In the genomic region with DNA sequence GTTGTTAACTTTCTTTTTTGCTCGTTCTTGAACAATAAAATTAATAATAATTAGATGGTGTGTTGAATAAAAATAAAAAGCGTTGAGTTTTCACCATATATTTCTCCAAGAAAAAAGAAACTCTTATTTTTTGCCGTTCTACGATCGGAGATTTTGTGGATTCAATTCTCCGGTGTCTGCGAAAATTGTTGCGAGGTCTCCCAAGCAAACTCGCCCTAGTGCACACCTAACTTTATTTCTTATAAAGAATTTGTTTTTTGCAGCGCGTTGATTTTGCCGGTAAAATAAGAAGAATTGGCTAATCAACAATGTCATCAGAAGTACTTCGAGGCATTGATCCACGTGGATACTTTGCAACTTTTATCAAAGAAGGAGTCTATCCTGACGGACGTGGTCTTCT, we compare ENCODE assay signal across 2 worm cellular contexts.
A peak's percentile ranks its signal among the peaks of the same experiment; 100 is the strongest.
TF ChIP-seq lines count a peak whose summit lies in the region.

A gene (plus strand): TSS at position 264 of the 400 bp plus-strand sequence.

TF ChIP-seq in whole organism, L4 larva, 104 proteins besides CTCF, POLR2A, EP300 and RAD21 (continued from another document):
- peak; percentile 80 for TF ChIP-seq nhr-77 (tag; optimal IDR thresholded peaks at IDR 0.05; lab: Kevin White, UChicago)
- no peak for TF ChIP-seq daf-19 (GFP tag; conservative IDR thresholded peaks at IDR 0.05; lab: Robert Waterston, UW)
- no peak for TF ChIP-seq snpc-1.2 (GFP tag; IDR thresholded peaks at IDR 0.05; lab: Robert Waterston, UW)
- TF ChIP-seq hlh-11 (tag; optimal IDR thresholded peaks at IDR 0.05; lab: Kevin White, UChicago), result peak; percentile 21
- TF ChIP-seq unc-62 (GFP tag; optimal IDR thresholded peaks at IDR 0.05 in 1 of 2; lab: Kevin White, UChicago), result peak in 1 of 2 experiments; percentile 32
- no peak for TF ChIP-seq unc-62 (tag; optimal IDR thresholded peaks at IDR 0.05; lab: Kevin White, UChicago)
- peak; percentile 51; the same call in 1 of the 2 replicates for TF ChIP-seq dmd-9 (GFP tag; IDR thresholded peaks at IDR 0.05; lab: Robert Waterston, UW)
- no peak for TF ChIP-seq nhr-6 (tag; optimal IDR thresholded peaks at IDR 0.05; lab: Kevin White, UChicago)
- TF ChIP-seq ceh-20 (GFP tag; IDR thresholded peaks at IDR 0.05; lab: Robert Waterston, UW), result no peak
- peak; percentile 95 for TF ChIP-seq unc-130 (GFP tag; optimal IDR thresholded peaks at IDR 0.05; lab: Kevin White, UChicago)
- TF ChIP-seq hmg-1.1 (GFP tag; IDR thresholded peaks at IDR 0.05; lab: Robert Waterston, UW), result peak; percentile 58; the same call in 1 of the 2 replicates
- TF ChIP-seq tag-97 (GFP tag; IDR thresholded peaks at IDR 0.05; lab: Robert Waterston, UW), result no peak

TF ChIP-seq in whole organism, late embryonic, 69 proteins besides CTCF, POLR2A, EP300 and RAD21 (continued from another document):
- TF ChIP-seq zip-5 (tag; optimal IDR thresholded peaks at IDR 0.05; lab: Kevin White, UChicago), result peak; percentile 91
- TF ChIP-seq ceh-30 (tag; optimal IDR thresholded peaks at IDR 0.05; lab: Kevin White, UChicago), result no peak
- no peak for TF ChIP-seq che-1 (tag; optimal IDR thresholded peaks at IDR 0.05; lab: Kevin White, UChicago)
- peak; percentile 76 for TF ChIP-seq ets-4 (tag; optimal IDR thresholded peaks at IDR 0.05; lab: Kevin White, UChicago)
- peak; percentile 97 for TF ChIP-seq ceh-31 (tag; optimal IDR thresholded peaks at IDR 0.05; lab: Kevin White, UChicago)
- TF ChIP-seq ama-1 (optimal IDR thresholded peaks at IDR 0.05; lab: Kevin White, UChicago), result no peak
- no peak for TF ChIP-seq dve-1 (tag; optimal IDR thresholded peaks at IDR 0.05; lab: Kevin White, UChicago)
- TF ChIP-seq ref-2 (tag; optimal IDR thresholded peaks at IDR 0.05; lab: Kevin White, UChicago), result peak; percentile 95
- no peak for TF ChIP-seq ceh-48 (tag; optimal IDR thresholded peaks at IDR 0.05; lab: Kevin White, UChicago)
- TF ChIP-seq unc-55 (GFP tag; optimal IDR thresholded peaks at IDR 0.05; lab: Kevin White, UChicago), result no peak
- TF ChIP-seq nhr-11 (tag; optimal IDR thresholded peaks at IDR 0.05; lab: Kevin White, UChicago), result no peak
- peak; percentile 9 for TF ChIP-seq madf-2 (tag; optimal IDR thresholded peaks at IDR 0.05; lab: Kevin White, UChicago)
- peak; percentile 28 for TF ChIP-seq sox-4 (tag; optimal IDR thresholded peaks at IDR 0.05; lab: Kevin White, UChicago)
- TF ChIP-seq pha-2 (tag; optimal IDR thresholded peaks at IDR 0.05; lab: Kevin White, UChicago), result no peak
- peak; percentile 59 for TF ChIP-seq ceh-18 (tag; optimal IDR thresholded peaks at IDR 0.05; lab: Kevin White, UChicago)
- TF ChIP-seq syd-9 (tag; optimal IDR thresholded peaks at IDR 0.05; lab: Kevin White, UChicago), result peak; percentile 49
- TF ChIP-seq fkh-6 (tag; optimal IDR thresholded peaks at IDR 0.05; lab: Kevin White, UChicago), result peak; percentile 59
- TF ChIP-seq pag-3 (tag; optimal IDR thresholded peaks at IDR 0.05; lab: Kevin White, UChicago; ENCODE audit: borderline replicate concordance), result no peak
- no peak for TF ChIP-seq K09A11.1 (tag; optimal IDR thresholded peaks at IDR 0.05; lab: Kevin White, UChicago; ENCODE audit: insufficient read depth)
- TF ChIP-seq rnt-1 (tag; optimal IDR thresholded peaks at IDR 0.05; lab: Kevin White, UChicago), result peak; percentile 91
- TF ChIP-seq tbx-2 (tag; optimal IDR thresholded peaks at IDR 0.05; lab: Kevin White, UChicago), result peak; percentile 96
- peak; percentile 74 for TF ChIP-seq lim-6 (tag; optimal IDR thresholded peaks at IDR 0.05; lab: Kevin White, UChicago)
- no peak for TF ChIP-seq unc-3 (GFP tag; conservative IDR thresholded peaks at IDR 0.05; lab: Robert Waterston, UW)
- peak; percentile 64 for TF ChIP-seq unc-3 (tag; optimal IDR thresholded peaks at IDR 0.05; lab: Kevin White, UChicago)
- no peak for TF ChIP-seq ceh-45 (GFP tag; IDR thresholded peaks at IDR 0.05; lab: Robert Waterston, UW)
- TF ChIP-seq K02D7.2 (tag; optimal IDR thresholded peaks at IDR 0.05; lab: Kevin White, UChicago), result no peak
- TF ChIP-seq ttx-3 (tag; optimal IDR thresholded peaks at IDR 0.05; lab: Kevin White, UChicago), result peak; percentile 49
- TF ChIP-seq nhr-232 (tag; optimal IDR thresholded peaks at IDR 0.05; lab: Kevin White, UChicago), result no peak
- TF ChIP-seq elt-4 (tag; optimal IDR thresholded peaks at IDR 0.05; lab: Kevin White, UChicago), result no peak
- TF ChIP-seq ceh-2 (tag; optimal IDR thresholded peaks at IDR 0.05; lab: Kevin White, UChicago), result peak; percentile 90
- peak; percentile 72 for TF ChIP-seq dmd-4 (tag; optimal IDR thresholded peaks at IDR 0.05; lab: Kevin White, UChicago; ENCODE audit: borderline replicate concordance)
- TF ChIP-seq sdc-2 (tag; optimal IDR thresholded peaks at IDR 0.05; lab: Kevin White, UChicago), result no peak
- peak; percentile 91 for TF ChIP-seq fax-1 (tag; optimal IDR thresholded peaks at IDR 0.05; lab: Kevin White, UChicago)
- TF ChIP-seq ceh-24 (tag; optimal IDR thresholded peaks at IDR 0.05; lab: Kevin White, UChicago), result no peak
- peak; percentile 39 for TF ChIP-seq hlh-6 (tag; optimal IDR thresholded peaks at IDR 0.05; lab: Kevin White, UChicago)
- TF ChIP-seq C08G9.2 (tag; optimal IDR thresholded peaks at IDR 0.05; lab: Kevin White, UChicago), result peak; percentile 93
- TF ChIP-seq tbx-7 (tag; optimal IDR thresholded peaks at IDR 0.05; lab: Kevin White, UChicago), result peak; percentile 83
- peak; percentile 76 for TF ChIP-seq hlh-8 (tag; optimal IDR thresholded peaks at IDR 0.05; lab: Kevin White, UChicago)
- peak; percentile 85 for TF ChIP-seq unc-42 (tag; optimal IDR thresholded peaks at IDR 0.05; lab: Kevin White, UChicago)
- peak; percentile 56 for TF ChIP-seq pqm-1 (tag; optimal IDR thresholded peaks at IDR 0.05; lab: Kevin White, UChicago)
- peak; percentile 72 for TF ChIP-seq ceh-34 (tag; optimal IDR thresholded peaks at IDR 0.05; lab: Kevin White, UChicago)
- TF ChIP-seq sox-2 (GFP tag; IDR thresholded peaks at IDR 0.05; lab: Robert Waterston, UW), result no peak
- TF ChIP-seq lin-11 (tag; optimal IDR thresholded peaks at IDR 0.05; lab: Kevin White, UChicago), result no peak
- peak; percentile 67 for TF ChIP-seq ceh-19 (GFP tag; optimal IDR thresholded peaks at IDR 0.05; lab: Kevin White, UChicago)
- no peak for TF ChIP-seq eyg-1 (tag; optimal IDR thresholded peaks at IDR 0.05; lab: Kevin White, UChicago)
TF ChIP-seq in whole organism, late embryonic: peak in this region for 34.
